Worm (Caenorhabditis elegans) whole organism, L3 larva: ENCODE measurements around the gene ent-4.

Experiments
- R02D3.7 ChIP-seq: fragments of 150-350 bp; optimal IDR thresholded peaks from 2 replicates; lab custom pipeline; 2014; ENCODE audit warnings: missing biosample characterization, missing genetic modification characterization
- aly-2 ChIP-seq: fragments of 150-350 bp; optimal IDR thresholded peaks from 2 replicates; lab custom pipeline; 2014; ENCODE audit warnings: missing biosample characterization, missing genetic modification characterization
- ceh-9 ChIP-seq: sonication (generic microtip); optimal IDR thresholded peaks from 2 replicates; lab custom pipeline; 2018; ENCODE audit warnings: missing biosample characterization, missing genetic modification characterization
- daf-12 ChIP-seq: fragments of 150-350 bp; optimal IDR thresholded peaks from 2 replicates; lab custom pipeline; 2014; ENCODE audit warnings: missing biosample characterization, missing genetic modification reagents, missing genetic modification characterization
- fkh-10 ChIP-seq: sonication (generic microtip); optimal IDR thresholded peaks from 2 replicates; lab custom pipeline; 2017; ENCODE audit warnings: missing biosample characterization, missing genetic modification reagents, missing genetic modification characterization
- lsy-12 ChIP-seq: sonication (generic microtip); optimal IDR thresholded peaks from 2 replicates; lab custom pipeline; 2016; ENCODE audit warnings: mild to moderate bottlenecking, missing genetic modification characterization, missing compliant biosample characterization
- nhr-25 ChIP-seq: sonication (generic microtip); optimal IDR thresholded peaks from 2 replicates; lab custom pipeline; 2017; ENCODE audit warnings: missing biosample characterization, missing genetic modification characterization
- zag-1 ChIP-seq: fragments of 150-350 bp; optimal IDR thresholded peaks from 2 replicates; lab custom pipeline; 2014; ENCODE audit warnings: missing biosample characterization, missing genetic modification characterization

DNA sequence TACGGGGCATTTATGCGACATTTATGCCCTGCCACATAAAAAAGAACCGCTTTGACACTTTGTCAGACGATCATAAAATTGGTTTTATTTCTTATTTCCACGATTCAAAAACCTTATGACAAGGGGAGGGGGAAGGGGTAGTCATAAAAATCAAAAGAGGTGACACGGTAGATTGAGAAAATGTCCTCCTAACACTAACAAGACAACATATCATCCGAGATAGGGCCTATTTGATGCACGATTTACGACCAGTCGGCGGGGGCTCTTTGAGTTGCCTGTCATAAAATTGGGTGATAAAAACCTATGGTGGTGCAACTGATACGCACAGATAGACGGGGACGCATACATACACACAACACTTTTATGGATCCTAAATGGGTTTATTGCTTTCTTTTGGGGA lies 18.8 kb upstream of the ent-4 start:
- TF ChIP-seq R02D3.7 (no peak), nhr-25 (tag; lab: Kevin White, UChicago) (no peak), fkh-10 (GFP tag; lab: Kevin White, UChicago) (no peak), ceh-9 (tag; lab: Kevin White, UChicago) (no peak), daf-12 (no peak), zag-1 (tag; lab: Kevin White, UChicago) (no peak), lsy-12 (no peak), aly-2 (tag; lab: Kevin White, UChicago) (no peak)
